Worm (Caenorhabditis elegans) whole organism, L3 larva: ENCODE data around the gene pus-1.

Experiments used
- fos-1 ChIP-seq: fragments of 150-350 bp; optimal IDR thresholded peaks from 2 replicates; lab custom pipeline; 2014; ENCODE audit warnings: missing biosample characterization, missing genetic modification characterization
- nhr-76 ChIP-seq: fragments of 150-350 bp; sonication (generic microtip); optimal IDR thresholded peaks from 5 replicates; lab custom pipeline; 2014; ENCODE audit warnings: missing biosample characterization, missing genetic modification characterization
- skn-1 ChIP-seq: fragments of 150-350 bp; optimal IDR thresholded peaks from 2 replicates; lab custom pipeline; 2014; ENCODE audit warnings: missing biosample characterization, missing genetic modification characterization
- snpc-4 ChIP-seq: fragments of 150-350 bp; optimal IDR thresholded peaks from 2 replicates; lab custom pipeline; 2014; ENCODE audit warnings: missing biosample characterization, missing genetic modification characterization

DNA sequence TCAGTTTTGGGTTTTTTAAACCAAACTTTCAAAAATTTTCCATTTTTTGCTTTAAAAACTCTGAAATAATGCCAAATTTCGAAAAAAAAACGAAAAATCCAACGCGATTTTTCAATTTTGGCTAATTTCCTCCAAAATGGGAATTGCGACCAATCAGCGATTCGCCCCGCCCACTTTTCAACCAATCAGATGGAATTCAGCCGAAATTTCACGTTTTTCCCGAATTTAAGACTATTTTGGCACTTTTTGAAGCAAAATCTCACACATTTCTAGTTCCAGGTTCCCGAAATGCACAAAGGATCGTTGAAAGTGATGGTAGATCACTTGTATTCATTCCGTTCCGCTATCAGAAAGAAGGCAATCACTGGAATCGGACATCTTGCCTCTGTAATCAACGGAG, 10.0 kb upstream of the pus-1 start:
- TF ChIP-seq nhr-76 (no peak), snpc-4 (tag; lab: Kevin White, UChicago) (no peak), fos-1 (tag; lab: Kevin White, UChicago) (no peak), skn-1 (tag; lab: Kevin White, UChicago) (no peak)
